Worm (Caenorhabditis elegans) whole organism, L1 larva: ENCODE measurements around the gene ZC21.10.

ENCODE experiments used
- ceh-90 ChIP-seq: sonication (generic microtip); optimal IDR thresholded peaks from 2 replicates; lab custom pipeline; 2016; ENCODE audit warnings: missing genetic modification characterization, missing compliant biosample characterization
- lir-3 ChIP-seq: sonication (generic microtip); optimal IDR thresholded peaks from 2 replicates; lab custom pipeline; 2016; ENCODE audit warnings: mild to moderate bottlenecking, missing genetic modification characterization, moderate library complexity, missing compliant biosample characterization; ENCODE audit not compliant: poor library complexity
- nhr-12 ChIP-seq: sonication (generic microtip); optimal IDR thresholded peaks from 2 replicates; lab custom pipeline; 2017; ENCODE audit warnings: missing biosample characterization, missing genetic modification characterization
- nhr-28 ChIP-seq: fragments of 150-350 bp; optimal IDR thresholded peaks from 2 replicates; lab custom pipeline; 2014; ENCODE audit warnings: missing biosample characterization, missing genetic modification characterization
- unc-62 ChIP-seq: fragments of 150-350 bp; optimal IDR thresholded peaks from 2 replicates; lab custom pipeline; 2014; ENCODE audit warnings: missing biosample characterization, missing genetic modification reagents, missing genetic modification characterization
- zag-1 ChIP-seq: fragments of 150-350 bp; optimal IDR thresholded peaks from 2 replicates; lab custom pipeline; 2014; ENCODE audit warnings: missing biosample characterization, missing genetic modification characterization

DNA sequence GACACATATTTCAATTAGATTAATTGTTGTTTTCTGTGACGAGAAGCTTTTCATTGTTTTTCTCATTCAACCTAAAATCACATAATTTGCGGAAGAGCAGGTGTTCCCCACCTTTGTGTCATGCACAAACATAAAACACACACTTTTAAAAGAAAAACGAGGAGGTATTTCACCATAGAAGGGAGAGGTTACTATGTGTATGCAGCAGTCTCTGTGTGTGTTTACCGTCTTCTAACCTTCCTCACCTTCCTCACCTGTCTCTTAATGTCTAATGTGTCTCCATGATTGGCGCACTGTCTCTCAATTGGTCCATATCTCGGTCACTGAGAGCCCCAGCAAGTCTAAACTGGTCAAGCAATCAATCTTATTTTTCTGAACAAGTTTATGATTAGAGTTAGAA lies 23.5 kb upstream of the ZC21.10 start:
- TF ChIP-seq unc-62 (GFP tag; lab: Kevin White, UChicago) (no peak), nhr-12 (tag; lab: Kevin White, UChicago) (no peak), nhr-28 (tag; lab: Kevin White, UChicago) (no peak), lir-3 (tag; lab: Kevin White, UChicago) (no peak), zag-1 (no peak), ceh-90 (tag; lab: Kevin White, UChicago) (no peak)
